Worm (Caenorhabditis elegans) whole organism, mixed stage, embryonic: ENCODE measurements around the gene ugt-23.

ENCODE experiments used
- ceh-39 ChIP-seq: fragments of 150-350 bp; optimal IDR thresholded peaks from 2 replicates; lab custom pipeline; 2014; ENCODE audit warnings: missing biosample characterization, missing genetic modification characterization
- ces-1 ChIP-seq: fragments of 150-350 bp; optimal IDR thresholded peaks from 2 replicates; lab custom pipeline; 2014; ENCODE audit warnings: missing biosample characterization, missing genetic modification reagents, missing genetic modification characterization
- drap-1 ChIP-seq: fragments of 200-800 bp; sonication (Bioruptor generic); optimal IDR thresholded peaks from 3 replicates; lab custom pipeline; 2018; ENCODE audit warnings: mild to moderate bottlenecking, missing genetic modification characterization, missing compliant biosample characterization
- lin-13 ChIP-seq: fragments of 150-350 bp; optimal IDR thresholded peaks from 2 replicates; lab custom pipeline; 2014; ENCODE audit warnings: missing biosample characterization, missing genetic modification characterization
- lsy-2 ChIP-seq: fragments of 150-350 bp; optimal IDR thresholded peaks from 2 replicates; lab custom pipeline; 2014; ENCODE audit warnings: missing biosample characterization, missing genetic modification characterization
- mab-5 ChIP-seq: fragments of 150-350 bp; optimal IDR thresholded peaks from 2 replicates; lab custom pipeline; 2014; ENCODE audit warnings: missing biosample characterization, missing genetic modification characterization
- mep-1 ChIP-seq: fragments of 150-350 bp; optimal IDR thresholded peaks from 2 replicates; lab custom pipeline; 2017; ENCODE audit warnings: missing biosample characterization, missing genetic modification reagents, missing genetic modification characterization, inconsistent platforms
- nhr-237 ChIP-seq: fragments of 150-350 bp; optimal IDR thresholded peaks from 2 replicates; lab custom pipeline; 2014; ENCODE audit warnings: missing biosample characterization, missing genetic modification characterization
- nhr-28 ChIP-seq: fragments of 150-350 bp; optimal IDR thresholded peaks from 2 replicates; lab custom pipeline; 2014; ENCODE audit warnings: missing biosample characterization, missing genetic modification characterization
- pha-4 ChIP-seq: fragments of 150-350 bp; optimal IDR thresholded peaks from 2 replicates; lab custom pipeline; 2018; ENCODE audit warnings: missing biosample characterization, missing genetic modification reagents, missing genetic modification characterization
- unc-39 ChIP-seq: fragments of 150-350 bp; optimal IDR thresholded peaks from 2 replicates; lab custom pipeline; 2014; ENCODE audit warnings: missing biosample characterization, missing genetic modification characterization
- unc-62 ChIP-seq: fragments of 150-350 bp; optimal IDR thresholded peaks from 2 replicates; lab custom pipeline; 2014; ENCODE audit warnings: missing biosample characterization, missing genetic modification reagents, missing genetic modification characterization

DNA sequence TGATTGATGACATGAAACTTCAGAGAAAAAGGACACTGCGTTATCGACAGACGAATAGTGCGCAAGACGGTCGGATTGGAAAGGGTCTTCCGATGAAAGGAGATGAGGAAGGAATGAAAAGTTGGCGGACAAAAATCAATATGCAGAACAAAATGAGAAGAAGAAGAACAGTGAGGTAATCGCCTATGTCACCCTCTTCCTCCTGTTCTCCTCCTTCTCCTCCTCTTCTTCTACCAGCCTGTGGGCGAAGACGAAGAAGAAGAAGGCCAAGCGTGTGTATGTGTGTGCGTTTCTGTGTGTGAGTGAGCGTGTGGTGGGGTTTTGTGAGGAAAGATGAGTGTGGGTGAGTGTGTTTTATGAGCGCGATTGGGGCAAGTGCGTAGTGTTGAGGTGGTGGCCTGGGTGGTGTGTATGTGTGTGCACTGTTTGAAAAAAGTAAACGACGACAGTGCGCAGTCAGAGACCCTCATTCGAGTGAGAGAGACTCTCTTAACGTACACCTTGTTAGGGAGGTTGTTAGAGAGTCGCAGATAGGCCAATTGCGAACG is 7.3 kb upstream of the ugt-23 start, which contains the start of gene tsp-21:
- TF ChIP-seq mab-5 (tag; lab: Kevin White, UChicago) (no peak), ceh-39 (tag; lab: Kevin White, UChicago) (peak; percentile 67), lsy-2 (tag; lab: Kevin White, UChicago) (no peak), mep-1 (tag; lab: Kevin White, UChicago) (peak; percentile 77), unc-39 (tag; lab: Kevin White, UChicago) (peak; percentile 43), nhr-237 (tag; lab: Kevin White, UChicago) (peak; percentile 52), pha-4 (tag; lab: Kevin White, UChicago) (peak; percentile 88), nhr-28 (tag; lab: Kevin White, UChicago) (no peak), ces-1 (GFP tag; lab: Kevin White, UChicago) (peak; percentile 44), drap-1 (GFP tag; lab: Kevin White, UChicago) (peak; percentile 52), unc-62 (peak; percentile 42), lin-13 (peak; percentile 76)
